Worm (Caenorhabditis elegans): ENCODE data around the gene hpo-26.

The hpo-26 gene

DNA sequence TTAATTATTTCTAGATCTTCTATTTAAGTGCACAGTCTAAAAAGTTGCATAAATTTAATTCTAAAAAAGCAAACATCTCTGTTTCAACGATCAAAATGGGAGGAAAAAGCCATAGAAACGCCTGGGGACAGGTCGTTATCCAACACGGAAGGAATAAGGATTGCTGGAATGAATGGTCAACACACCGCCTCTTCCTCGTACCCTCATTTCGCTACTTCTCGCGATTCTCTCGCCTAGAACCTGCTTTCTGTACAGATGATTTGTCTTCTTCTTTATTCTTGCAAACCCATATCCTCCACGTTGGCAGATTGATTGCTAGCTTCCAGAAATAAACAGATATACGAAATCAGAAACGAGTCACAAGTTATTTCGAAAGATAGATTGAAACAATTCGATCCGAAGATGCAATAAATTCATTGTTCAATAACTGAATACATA lies 18.0 kb downstream of the hpo-26 start, which contains the start of gene dpy-11:
Gene dpy-11, minus strand, starts transcription at position 354 of the 438 bp plus-strand sequence.
- no peak for TF ChIP-seq ztf-23 (GFP tag; IDR thresholded peaks at IDR 0.05)
- TF ChIP-seq flt-1 (GFP tag; IDR thresholded peaks at IDR 0.05): no peak
- no peak for TF ChIP-seq tab-1 (GFP tag; IDR thresholded peaks at IDR 0.05)

DNA sequence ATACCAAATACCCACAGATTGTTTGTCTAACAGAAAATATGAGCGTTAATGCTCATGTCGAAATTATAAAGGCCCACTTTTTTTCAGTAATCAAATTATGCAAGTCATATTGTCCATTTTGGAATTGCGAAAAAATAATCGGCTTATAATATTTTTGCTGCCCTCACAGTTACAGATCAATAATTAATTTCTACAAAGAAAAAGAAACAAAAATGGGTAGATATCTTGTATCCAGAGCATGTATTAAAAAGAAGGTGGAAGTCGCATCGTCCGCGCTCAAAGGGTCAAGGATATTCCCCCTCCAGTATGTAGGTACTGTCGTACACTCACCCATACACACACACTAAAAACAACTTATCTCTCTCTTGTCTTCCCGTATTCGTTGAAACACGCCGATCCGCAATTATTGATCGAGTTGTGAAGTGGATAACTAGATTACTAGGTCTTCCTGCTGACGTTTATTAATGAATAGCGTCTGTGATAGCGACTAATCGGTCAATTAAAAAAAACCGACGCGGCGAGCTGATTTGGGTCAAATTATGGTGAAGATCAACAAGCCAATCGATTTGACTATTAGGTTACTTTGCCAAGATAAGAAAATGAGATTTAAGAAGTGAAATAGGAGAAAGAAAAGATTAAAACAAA lies 19.0 kb downstream of the hpo-26 start:
- no peak for TF ChIP-seq cog-1 (tag; optimal IDR thresholded peaks at IDR 0.05)
- no peak for TF ChIP-seq ref-1 (GFP tag; conservative IDR thresholded peaks at IDR 0.05)
- 0 out of 2 replicates have a peak, but pooled peaks have one; percentile 18 for TF ChIP-seq T22C8.4 (GFP tag; IDR thresholded peaks at IDR 0.05)
- no peak for TF ChIP-seq med-1 (GFP tag; optimal IDR thresholded peaks at IDR 0.05; ENCODE audit: insufficient read depth)
- no peak for TF ChIP-seq ztf-29 (GFP tag; IDR thresholded peaks at IDR 0.05)

DNA sequence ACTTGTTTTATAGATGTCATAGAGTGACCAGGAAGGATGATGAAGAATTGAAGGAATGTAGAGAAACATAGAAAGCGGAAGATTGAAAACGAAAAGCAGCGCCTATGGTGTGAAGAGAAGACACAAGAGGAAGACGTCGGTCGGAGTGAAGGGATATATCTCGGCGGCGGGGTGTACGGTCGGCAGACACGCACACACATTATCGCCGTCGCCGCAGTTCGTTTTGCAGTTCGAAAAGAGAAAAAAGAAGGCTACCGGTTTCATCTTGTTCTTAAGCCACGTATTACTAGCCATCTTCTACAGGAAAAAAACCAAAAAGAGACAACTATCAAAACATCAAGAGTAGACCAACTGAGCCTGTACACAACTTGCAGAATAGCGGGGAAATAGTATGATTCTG lies 19.5 kb downstream of the hpo-26 start:
- TF ChIP-seq flt-1 (GFP tag; IDR thresholded peaks at IDR 0.05) (no peak), med-1 (GFP tag; optimal IDR thresholded peaks at IDR 0.05; ENCODE audit: insufficient read depth) (no peak), tab-1 (GFP tag; IDR thresholded peaks at IDR 0.05) (no peak), ztf-29 (GFP tag; IDR thresholded peaks at IDR 0.05) (no peak), ref-1 (GFP tag; conservative IDR thresholded peaks at IDR 0.05) (no peak), T22C8.4 (GFP tag; IDR thresholded peaks at IDR 0.05) (no peak), klf-2 (GFP tag; conservative IDR thresholded peaks at IDR 0.05) (no peak), cog-1 (tag; optimal IDR thresholded peaks at IDR 0.05) (no peak), ztf-23 (GFP tag; IDR thresholded peaks at IDR 0.05) (no peak)

DNA sequence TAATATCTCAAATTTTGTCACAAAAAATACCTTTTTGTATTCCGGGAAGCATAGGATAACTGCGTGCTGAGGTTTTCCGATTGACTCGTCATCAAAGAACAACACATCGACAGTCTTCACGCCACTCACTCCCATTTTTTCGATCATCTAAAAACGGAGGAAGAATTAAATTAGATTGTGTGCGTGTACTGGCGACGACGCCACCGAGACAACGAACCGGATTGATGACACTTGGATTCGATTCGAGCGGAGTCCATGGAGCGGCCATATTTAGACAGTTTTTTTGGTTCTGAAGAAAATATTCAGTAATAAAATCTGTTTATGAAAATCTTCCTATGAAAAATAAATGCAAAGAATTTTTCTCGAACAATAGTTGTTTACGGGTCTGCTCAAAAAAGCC lies 21.7 kb downstream of the hpo-26 start, which contains the start of gene ubh-1:
Gene ubh-1, minus strand, starts transcription at position 289 of the 400 bp plus-strand sequence.
- TF ChIP-seq tab-1 (GFP tag; IDR thresholded peaks at IDR 0.05) (no peak), ref-1 (GFP tag; conservative IDR thresholded peaks at IDR 0.05) (no peak), cog-1 (tag; optimal IDR thresholded peaks at IDR 0.05) (no peak), klf-2 (GFP tag; conservative IDR thresholded peaks at IDR 0.05) (no peak), ztf-29 (GFP tag; IDR thresholded peaks at IDR 0.05) (no peak), flt-1 (GFP tag; IDR thresholded peaks at IDR 0.05) (no peak), T22C8.4 (GFP tag; IDR thresholded peaks at IDR 0.05) (no peak), med-1 (GFP tag; optimal IDR thresholded peaks at IDR 0.05; ENCODE audit: insufficient read depth) (no peak), ztf-23 (GFP tag; IDR thresholded peaks at IDR 0.05) (no peak)

DNA sequence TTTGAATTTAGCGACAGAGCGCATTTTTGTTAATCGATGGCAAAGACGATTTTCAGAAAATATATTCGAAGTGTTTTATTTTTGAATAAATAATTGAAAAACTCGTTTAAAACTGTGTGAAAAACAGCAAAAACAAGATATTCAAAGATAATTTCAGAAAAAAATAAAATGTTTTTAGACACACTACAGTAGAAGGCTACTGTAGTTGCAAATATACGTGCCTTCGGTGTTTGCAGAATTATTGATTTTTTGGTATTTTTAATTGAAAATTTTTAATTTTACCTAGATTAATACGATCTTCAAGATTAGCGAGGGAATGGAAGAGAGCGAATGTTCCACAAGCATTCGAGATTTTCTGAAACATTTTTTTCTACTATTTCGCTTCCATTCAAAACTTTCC lies 22.2 kb downstream of the hpo-26 start:
- TF ChIP-seq med-1 (GFP tag; optimal IDR thresholded peaks at IDR 0.05; ENCODE audit: insufficient read depth) (no peak), cog-1 (tag; optimal IDR thresholded peaks at IDR 0.05) (no peak), klf-2 (GFP tag; conservative IDR thresholded peaks at IDR 0.05) (no peak), ztf-29 (GFP tag; IDR thresholded peaks at IDR 0.05) (no peak), ref-1 (GFP tag; conservative IDR thresholded peaks at IDR 0.05) (no peak), flt-1 (GFP tag; IDR thresholded peaks at IDR 0.05) (no peak), ztf-23 (GFP tag; IDR thresholded peaks at IDR 0.05) (no peak), tab-1 (GFP tag; IDR thresholded peaks at IDR 0.05) (no peak), T22C8.4 (GFP tag; IDR thresholded peaks at IDR 0.05) (no peak)

DNA sequence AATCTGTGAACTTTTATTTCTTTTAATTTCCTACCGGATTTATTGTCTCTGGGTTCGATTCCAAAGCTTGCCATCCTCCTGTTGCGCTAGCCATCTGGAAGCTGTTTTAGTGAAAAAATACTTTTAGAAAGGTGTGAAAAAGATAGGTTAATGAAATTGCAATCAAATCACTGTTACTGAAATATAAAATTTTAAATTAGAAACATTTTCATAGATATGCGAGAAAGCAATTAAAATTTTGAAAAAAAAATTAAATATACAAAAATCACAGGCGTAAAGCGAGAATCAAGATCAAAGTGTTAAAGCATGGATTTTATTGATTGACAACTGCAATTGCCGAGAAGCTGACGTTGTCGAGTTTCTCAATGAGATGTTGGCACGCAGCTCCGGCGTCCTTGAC lies 23.1 kb downstream of the hpo-26 start, which contains the start of gene ubh-2:
Gene ubh-2, minus strand, starts transcription at position 101 of the 400 bp plus-strand sequence.
- no peak for TF ChIP-seq flt-1 (GFP tag; IDR thresholded peaks at IDR 0.05)
- no peak for TF ChIP-seq ref-1 (GFP tag; conservative IDR thresholded peaks at IDR 0.05)
- TF ChIP-seq tab-1 (GFP tag; IDR thresholded peaks at IDR 0.05): no peak
- TF ChIP-seq cog-1 (tag; optimal IDR thresholded peaks at IDR 0.05): no peak

DNA sequence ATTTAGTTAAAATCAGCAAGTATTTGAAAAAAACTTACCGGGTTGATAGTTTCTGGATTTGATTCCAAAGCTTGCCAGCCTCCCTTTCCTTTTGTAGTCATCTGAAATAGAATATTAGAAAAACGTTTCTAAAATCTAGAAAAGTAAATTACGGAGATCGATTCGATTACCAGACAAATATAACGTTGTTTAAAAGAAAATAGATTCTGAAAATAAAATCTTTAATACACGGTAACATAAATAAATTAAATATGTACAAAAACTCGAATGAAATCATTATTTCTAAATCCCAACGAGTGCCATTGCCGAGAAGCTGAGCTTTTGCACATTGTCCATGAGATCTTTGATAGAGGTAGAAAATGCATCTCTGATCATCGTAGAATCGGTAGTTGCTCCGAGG lies 24.2 kb downstream of the hpo-26 start, which contains the start of gene ubh-3:
Gene ubh-3, minus strand, starts transcription at position 101 of the 400 bp plus-strand sequence.
- TF ChIP-seq ztf-23 (GFP tag; IDR thresholded peaks at IDR 0.05): no peak

DNA sequence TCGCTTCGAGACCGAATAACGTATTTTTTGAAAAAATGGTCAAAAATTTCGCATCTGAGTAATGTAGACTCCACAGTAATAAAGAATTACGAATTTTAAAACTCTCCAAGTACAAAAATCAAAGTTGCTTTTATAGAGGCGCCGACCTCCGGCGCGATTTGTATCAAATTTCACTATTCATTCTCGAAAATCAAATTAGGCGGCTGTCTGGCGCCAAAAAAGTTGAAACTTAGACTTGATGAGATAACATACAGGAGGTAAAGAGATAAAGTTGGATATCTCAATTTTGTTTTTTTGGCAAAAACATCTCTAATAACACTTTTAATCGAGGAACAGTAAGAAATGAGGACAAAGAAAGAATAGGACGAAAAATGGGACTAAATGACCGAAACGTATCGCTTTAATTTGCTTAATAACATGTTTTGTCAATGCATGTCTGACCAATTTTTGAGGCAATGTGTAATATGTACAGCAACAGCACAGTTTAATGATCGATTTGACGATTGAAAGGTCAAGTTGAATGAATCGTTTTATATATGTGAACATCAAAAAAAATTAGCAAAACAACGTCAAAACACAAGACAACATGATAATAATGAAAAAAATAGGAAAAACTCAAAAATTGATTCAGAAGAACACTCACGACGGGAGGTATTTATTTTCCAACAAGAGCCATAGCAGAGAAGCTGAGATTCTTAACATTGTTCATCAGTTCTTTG lies 26.5 kb downstream of the hpo-26 start:
- TF ChIP-seq cog-1 (tag; optimal IDR thresholded peaks at IDR 0.05) (no peak), flt-1 (GFP tag; IDR thresholded peaks at IDR 0.05) (no peak), T22C8.4 (GFP tag; IDR thresholded peaks at IDR 0.05) (no peak), klf-2 (GFP tag; conservative IDR thresholded peaks at IDR 0.05) (no peak), ref-1 (GFP tag; conservative IDR thresholded peaks at IDR 0.05) (no peak), ztf-23 (GFP tag; IDR thresholded peaks at IDR 0.05) (no peak), med-1 (GFP tag; optimal IDR thresholded peaks at IDR 0.05; ENCODE audit: insufficient read depth) (no peak), ztf-29 (GFP tag; IDR thresholded peaks at IDR 0.05) (no peak), tab-1 (GFP tag; IDR thresholded peaks at IDR 0.05) (no peak)

DNA sequence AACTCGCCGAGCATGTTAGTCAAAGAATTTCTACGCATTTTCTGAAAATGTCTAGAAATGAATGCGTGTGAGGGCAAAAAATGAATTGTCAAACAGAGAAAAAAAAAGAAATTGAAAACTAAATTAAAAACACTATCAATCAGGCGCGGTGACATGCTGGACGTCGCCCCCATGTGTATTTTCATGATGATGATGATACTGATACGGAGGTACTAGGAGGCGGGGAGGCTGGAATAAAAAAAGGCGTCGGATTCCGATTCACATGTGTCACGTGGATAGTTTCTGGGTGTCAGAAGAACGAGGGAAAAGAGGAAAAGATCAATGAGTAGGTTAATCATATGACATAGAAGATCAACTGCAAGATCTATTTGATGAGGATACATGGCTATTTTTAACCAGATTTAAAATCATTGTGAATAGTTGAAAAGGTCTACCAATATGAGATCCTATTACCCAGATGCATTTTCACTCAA lies 27.5 kb downstream of the hpo-26 start, which contains the start of gene W01A11.7:
Gene W01A11.7, minus strand, starts transcription at position 51 of the 473 bp plus-strand sequence.
- TF ChIP-seq tab-1 (GFP tag; IDR thresholded peaks at IDR 0.05): no peak
- no peak for TF ChIP-seq ztf-23 (GFP tag; IDR thresholded peaks at IDR 0.05)
- no peak for TF ChIP-seq T22C8.4 (GFP tag; IDR thresholded peaks at IDR 0.05)
- no peak for TF ChIP-seq klf-2 (GFP tag; conservative IDR thresholded peaks at IDR 0.05)
- no peak for TF ChIP-seq flt-1 (GFP tag; IDR thresholded peaks at IDR 0.05)
- no peak for TF ChIP-seq med-1 (GFP tag; optimal IDR thresholded peaks at IDR 0.05; ENCODE audit: insufficient read depth)
- TF ChIP-seq ref-1 (GFP tag; conservative IDR thresholded peaks at IDR 0.05): no peak
- TF ChIP-seq cog-1 (tag; optimal IDR thresholded peaks at IDR 0.05): no peak
- TF ChIP-seq ztf-29 (GFP tag; IDR thresholded peaks at IDR 0.05): no peak

Data from whole organism, midembryonic.